Worm (Caenorhabditis elegans): ENCODE measurements around the gene C25B8.8.

ce11 chrX:6607599-6607998 is 2.2 kb upstream of the C25B8.8 start:
- TF ChIP-seq skn-1 (tag; optimal IDR thresholded peaks at IDR 0.05) = no peak
- TF ChIP-seq unc-62 (GFP tag; optimal IDR thresholded peaks at IDR 0.05) = no peak
- no peak for TF ChIP-seq aly-2 (tag; optimal IDR thresholded peaks at IDR 0.05)
